Worm (Caenorhabditis elegans): ENCODE results near the gene Y62H9A.10.

DNA sequence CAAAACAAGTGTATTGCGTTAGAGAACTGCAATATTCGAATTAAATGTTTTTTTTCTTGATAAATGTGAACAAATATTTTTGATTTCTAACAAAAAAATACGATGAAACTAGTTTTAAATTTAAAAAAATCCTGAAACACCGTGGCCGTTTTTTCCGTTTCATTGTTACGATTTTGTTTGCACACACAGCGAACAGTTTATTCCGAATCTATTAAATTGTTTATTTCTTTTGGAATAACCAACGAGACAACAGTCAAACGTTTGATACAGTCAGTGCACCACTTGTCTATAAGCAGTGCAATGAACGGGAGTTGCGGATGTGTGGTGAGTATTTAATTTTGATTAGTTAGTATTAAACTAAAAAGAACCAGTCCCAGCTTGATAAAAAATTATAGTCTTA is 14.1 kb upstream of the Y62H9A.10 start, which contains the start of gene Y62H9A.13:
- TF ChIP-seq unc-55 (GFP tag; optimal IDR thresholded peaks at IDR 0.05) = no peak
- TF ChIP-seq ama-1 (optimal IDR thresholded peaks at IDR 0.05) = no peak
- TF ChIP-seq ceh-14 (tag; optimal IDR thresholded peaks at IDR 0.05) = no peak
- TF ChIP-seq rnt-1 (tag; optimal IDR thresholded peaks at IDR 0.05) = no peak
- TF ChIP-seq mec-3 (tag; optimal IDR thresholded peaks at IDR 0.05; ENCODE audit: borderline replicate concordance) = no peak
- no peak for TF ChIP-seq elt-2 (tag; optimal IDR thresholded peaks at IDR 0.05)
- no peak for TF ChIP-seq K09A11.1 (tag; optimal IDR thresholded peaks at IDR 0.05; ENCODE audit: insufficient read depth)
